Fruit fly (Drosophila melanogaster) whole organism, adult: ENCODE data around the gene CG13457.

Experiments used
- CG1620 ChIP-seq: fragments of 200-800 bp; sonication (Bioruptor generic); optimal IDR thresholded peaks from 2 replicates; lab custom pipeline; 2016; ENCODE audit warnings: missing biosample characterization, missing genetic modification characterization
- CG33017 ChIP-seq: fragments of 200-800 bp; sonication (Bioruptor generic); optimal IDR thresholded peaks from 2 replicates; lab custom pipeline; 2018; ENCODE audit warnings: missing biosample characterization, mild to moderate bottlenecking, missing genetic modification characterization, moderate library complexity
- CG7045 ChIP-seq: fragments of 200-800 bp; sonication (Bioruptor generic); optimal IDR thresholded peaks from 2 replicates; lab custom pipeline; 2017; ENCODE audit warnings: missing biosample characterization, mild to moderate bottlenecking, missing genetic modification characterization
- Clk ChIP-seq: fragments of 200-800 bp; sonication (Bioruptor generic); optimal IDR thresholded peaks from 2 replicates; lab custom pipeline; 2017; ENCODE audit warnings: missing biosample characterization, missing genetic modification characterization
- bab1 ChIP-seq: fragments of 200-800 bp; sonication (Bioruptor generic); optimal IDR thresholded peaks from 3 replicates; lab custom pipeline; 2019; ENCODE audit warnings: missing biosample characterization, mild to moderate bottlenecking, missing genetic modification characterization, moderate library complexity
- kay ChIP-seq: fragments of 200-800 bp; sonication (Bioruptor generic); peaks from one replicate; lab custom pipeline; 2016; ENCODE audit warnings: missing biosample characterization, missing genetic modification characterization, borderline replicate concordance
- pad ChIP-seq: fragments of 200-800 bp; sonication (Bioruptor generic); optimal IDR thresholded peaks from 3 replicates; lab custom pipeline; 2017; ENCODE audit warnings: missing biosample characterization, missing genetic modification characterization, mild to moderate bottlenecking, moderate library complexity, missing genetic modification reagents

dm6 chr3L:15172404-15173055 is 41.4 kb upstream of the CG13457 start:
- no peak for TF ChIP-seq kay
- no peak for TF ChIP-seq pad (GFP tag; lab: Kevin White, UChicago)
- no peak for TF ChIP-seq CG1620 (GFP tag; lab: Kevin White, UChicago)
- no peak for TF ChIP-seq Clk
- TF ChIP-seq bab1 (GFP tag; lab: Kevin White, UChicago): no peak
- TF ChIP-seq CG7045: no peak
- no peak for TF ChIP-seq CG33017 (tag; lab: Kevin White, UChicago)
